Worm (Caenorhabditis elegans) whole organism, late embryonic: ENCODE results near the gene ZK285.2.

Source experiments
- C08G9.2 ChIP-seq: sonication (generic microtip); optimal IDR thresholded peaks from 2 replicates; lab custom pipeline; 2016; ENCODE audit warnings: mild to moderate bottlenecking, missing genetic modification characterization, moderate library complexity, missing compliant biosample characterization
- T23F11.4 ChIP-seq: fragments of 200-800 bp; sonication (Bioruptor generic); optimal IDR thresholded peaks from 2 replicates; lab custom pipeline; 2018; ENCODE audit warnings: mild to moderate bottlenecking, missing genetic modification characterization, missing compliant biosample characterization
- Y22D7AL.16 ChIP-seq: sonication (generic microtip); optimal IDR thresholded peaks from 2 replicates; lab custom pipeline; 2016; ENCODE audit warnings: missing genetic modification characterization, missing compliant biosample characterization
- ama-1 ChIP-seq: fragments of 150-350 bp; optimal IDR thresholded peaks from 2 replicates; lab custom pipeline; 2014
- ceh-2 ChIP-seq: sonication (generic microtip); optimal IDR thresholded peaks from 2 replicates; lab custom pipeline; 2016; ENCODE audit warnings: missing genotype, missing genetic modification characterization, missing compliant biosample characterization
- ceh-30 ChIP-seq: fragments of 150-350 bp; optimal IDR thresholded peaks from 2 replicates; lab custom pipeline; 2014; ENCODE audit warnings: missing biosample characterization, missing genetic modification characterization
- ceh-45 ChIP-seq: fragments of 200-800 bp; sonication (Bioruptor generic); IDR thresholded peaks from 2 replicates; pipeline ENCODE4 v1.3.6; 2022; ENCODE audit warnings: missing genetic modification reagents, missing genetic modification characterization, missing compliant biosample characterization
- che-1 ChIP-seq: sonication (generic microtip); optimal IDR thresholded peaks from 2 replicates; lab custom pipeline; 2016; ENCODE audit warnings: mild to moderate bottlenecking, missing genetic modification characterization, missing compliant biosample characterization
- dmd-4 ChIP-seq: sonication (generic microtip); optimal IDR thresholded peaks from 2 replicates; lab custom pipeline; 2016; ENCODE audit warnings: borderline replicate concordance, missing genetic modification characterization, missing compliant biosample characterization
- elt-2 ChIP-seq: sonication (generic microtip); optimal IDR thresholded peaks from 2 replicates; lab custom pipeline; 2016; ENCODE audit warnings: missing genetic modification reagents, missing genetic modification characterization, missing compliant biosample characterization
- elt-4 ChIP-seq: sonication (generic microtip); optimal IDR thresholded peaks from 2 replicates; lab custom pipeline; 2016; ENCODE audit warnings: missing genetic modification characterization, missing compliant biosample characterization
- eyg-1 ChIP-seq: sonication (generic microtip); optimal IDR thresholded peaks from 2 replicates; lab custom pipeline; 2016; ENCODE audit warnings: missing genotype, missing genetic modification characterization, missing compliant biosample characterization
- fkh-10 ChIP-seq: fragments of 150-350 bp; optimal IDR thresholded peaks from 2 replicates; lab custom pipeline; 2014; ENCODE audit warnings: missing biosample characterization, missing genetic modification reagents, missing genetic modification characterization
- lim-6 ChIP-seq: sonication (generic microtip); optimal IDR thresholded peaks from 2 replicates; lab custom pipeline; 2016; ENCODE audit warnings: missing genetic modification characterization, missing compliant biosample characterization
- madf-2 ChIP-seq: sonication (generic microtip); optimal IDR thresholded peaks from 2 replicates; lab custom pipeline; 2017; ENCODE audit warnings: missing genetic modification characterization, missing compliant biosample characterization
- mec-3 ChIP-seq: sonication (generic microtip); optimal IDR thresholded peaks from 2 replicates; lab custom pipeline; 2016; ENCODE audit warnings: borderline replicate concordance, missing genetic modification characterization, missing compliant biosample characterization
- nhr-232 ChIP-seq: sonication (generic microtip); optimal IDR thresholded peaks from 2 replicates; lab custom pipeline; 2016; ENCODE audit warnings: missing genetic modification characterization, missing compliant biosample characterization
- npax-4 ChIP-seq: sonication (generic microtip); optimal IDR thresholded peaks from 2 replicates; lab custom pipeline; 2016; ENCODE audit warnings: missing genetic modification characterization, missing compliant biosample characterization
- pat-9 ChIP-seq: fragments of 200-800 bp; sonication (Bioruptor generic); optimal IDR thresholded peaks from 2 replicates; lab custom pipeline; 2018; ENCODE audit warnings: mild to moderate bottlenecking, missing genetic modification characterization, moderate library complexity, missing compliant biosample characterization
- pqm-1 ChIP-seq: sonication (generic microtip); optimal IDR thresholded peaks from 2 replicates; lab custom pipeline; 2016; ENCODE audit warnings: missing genetic modification characterization, missing compliant biosample characterization
- pros-1 ChIP-seq: fragments of 150-350 bp; optimal IDR thresholded peaks from 2 replicates; lab custom pipeline; 2014; ENCODE audit warnings: missing biosample characterization, missing genetic modification reagents, missing genetic modification characterization
- ref-2 ChIP-seq: sonication (generic microtip); optimal IDR thresholded peaks from 2 replicates; lab custom pipeline; 2016; ENCODE audit warnings: missing genetic modification characterization, missing compliant biosample characterization
- rnt-1 ChIP-seq: sonication (generic microtip); optimal IDR thresholded peaks from 2 replicates; lab custom pipeline; 2016; ENCODE audit warnings: missing genetic modification characterization, missing compliant biosample characterization
- sox-2 ChIP-seq: fragments of 200-800 bp; sonication (Bioruptor generic); IDR thresholded peaks from 2 replicates; pipeline ENCODE4 v1.3.6; 2022; ENCODE audit warnings: missing genetic modification reagents, missing genetic modification characterization, missing compliant biosample characterization
- syd-9 ChIP-seq: sonication (generic microtip); optimal IDR thresholded peaks from 2 replicates; lab custom pipeline; 2016; ENCODE audit warnings: mild to moderate bottlenecking, missing genetic modification characterization, moderate library complexity, missing compliant biosample characterization
- tbx-7 ChIP-seq: sonication (generic microtip); optimal IDR thresholded peaks from 2 replicates; lab custom pipeline; 2016; ENCODE audit warnings: missing genotype, missing genetic modification characterization, missing compliant biosample characterization
- unc-3 ChIP-seq, 2 experiments: fragments of 200-800 bp in 1 of 2; sonication (Bioruptor generic) in 1 of 2; sonication (generic microtip) in 1 of 2; conservative IDR thresholded peaks in 1 of 2; optimal IDR thresholded peaks in 1 of 2; 2 replicates each; pipeline versions ENCODE4 v1.3.6 to Lab custom; 2016 to 2022; ENCODE audit warnings: missing compliant biosample characterization in 2 of 2, missing genetic modification characterization in 2 of 2, missing genetic modification reagents in 1 of 2
- unc-42 ChIP-seq: sonication (generic microtip); optimal IDR thresholded peaks from 2 replicates; lab custom pipeline; 2016; ENCODE audit warnings: missing genotype, missing genetic modification characterization, missing compliant biosample characterization
- unc-86 ChIP-seq: sonication (generic microtip); optimal IDR thresholded peaks from 2 replicates; lab custom pipeline; 2016; ENCODE audit warnings: missing genetic modification characterization, missing compliant biosample characterization

The ZK285.2 gene

DNA sequence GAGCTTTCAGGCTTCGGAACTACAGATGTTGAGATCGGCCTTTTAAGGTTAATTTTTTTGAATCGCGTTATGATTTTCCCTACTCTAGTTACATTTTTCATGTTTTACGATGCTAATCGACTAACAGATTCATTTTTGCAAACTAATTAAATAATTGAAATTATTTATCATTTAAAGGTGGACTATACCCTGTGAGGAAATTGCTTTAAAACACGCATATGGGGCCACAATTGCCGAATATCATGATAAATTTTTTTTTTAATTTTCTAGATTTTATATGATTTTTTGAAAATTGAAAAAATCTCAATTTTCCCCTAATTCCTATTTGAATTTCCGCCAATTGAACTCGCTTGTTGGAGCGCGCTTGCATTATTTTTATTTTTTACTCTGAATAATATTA lies 15.3 kb downstream of the ZK285.2 start, which contains the start of gene fbxa-100:
Gene fbxa-100 (minus strand): TSS at position 101 of the 400 bp plus-strand sequence.
- TF ChIP-seq che-1 (tag; lab: Kevin White, UChicago), result no peak
- no peak for TF ChIP-seq C08G9.2 (tag; lab: Kevin White, UChicago)
- no peak for TF ChIP-seq sox-2
- TF ChIP-seq unc-3 (GFP tag; conservative IDR thresholded peaks at IDR 0.05; lab: Robert Waterston, UW), result no peak
- TF ChIP-seq unc-3 (tag; optimal IDR thresholded peaks at IDR 0.05; lab: Kevin White, UChicago), result no peak
- TF ChIP-seq madf-2, result no peak
- TF ChIP-seq ceh-30 (tag; lab: Kevin White, UChicago), result no peak
- TF ChIP-seq npax-4 (tag; lab: Kevin White, UChicago), result no peak
- TF ChIP-seq pros-1 (tag; lab: Kevin White, UChicago), result no peak
- TF ChIP-seq ceh-45, result no peak
- no peak for TF ChIP-seq ama-1 (lab: Kevin White, UChicago)

DNA sequence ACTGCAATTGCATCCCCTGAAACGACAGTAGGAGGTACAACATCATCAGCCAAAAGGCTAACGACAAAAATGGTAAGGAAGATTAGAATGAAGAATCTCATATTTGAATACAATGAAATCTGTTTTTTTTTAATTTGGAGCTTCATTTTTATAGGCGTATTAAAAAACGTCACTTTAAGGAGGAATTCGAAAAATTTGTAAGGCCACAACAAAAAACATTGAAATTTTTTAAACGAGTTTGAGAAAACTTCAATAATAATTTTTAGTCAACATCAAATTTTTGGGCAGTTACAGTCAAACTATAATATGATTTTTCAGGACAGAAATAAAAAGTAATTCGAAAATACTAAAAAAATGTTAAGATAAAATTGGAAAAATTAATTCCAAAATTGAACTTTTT lies 16.1 kb downstream of the ZK285.2 start, which contains the start of gene F14H3.14:
Gene F14H3.14 (minus strand): TSS at position 101 of the 400 bp plus-strand sequence.
- TF ChIP-seq unc-42, result no peak
- no peak for TF ChIP-seq tbx-7 (tag; lab: Kevin White, UChicago)
- TF ChIP-seq, all 69 proteins: peak for 0

- TF ChIP-seq elt-2 (peak; percentile 4), rnt-1 (tag; lab: Kevin White, UChicago) (no peak), fkh-10 (no peak)
Measured at ce11 chrV:16068938-16069337, 22.3 kb downstream of the ZK285.2 start, which contains the start of gene cyp-35D1. cyp-35D1 (plus strand) TSS chrV:16069238.

- no peak for TF ChIP-seq pat-9 (tag; lab: Kevin White, UChicago)
- peak; percentile 52 for TF ChIP-seq elt-2
- TF ChIP-seq syd-9 (tag; lab: Kevin White, UChicago), result no peak
- TF ChIP-seq ceh-30 (tag; lab: Kevin White, UChicago), result no peak
- TF ChIP-seq, all 69 proteins: peak for 1
Measured at ce11 chrV:16071167-16071566, 24.5 kb downstream of the ZK285.2 start, which contains the start of gene nhr-176. nhr-176 (plus strand) TSS chrV:16071325.

DNA sequence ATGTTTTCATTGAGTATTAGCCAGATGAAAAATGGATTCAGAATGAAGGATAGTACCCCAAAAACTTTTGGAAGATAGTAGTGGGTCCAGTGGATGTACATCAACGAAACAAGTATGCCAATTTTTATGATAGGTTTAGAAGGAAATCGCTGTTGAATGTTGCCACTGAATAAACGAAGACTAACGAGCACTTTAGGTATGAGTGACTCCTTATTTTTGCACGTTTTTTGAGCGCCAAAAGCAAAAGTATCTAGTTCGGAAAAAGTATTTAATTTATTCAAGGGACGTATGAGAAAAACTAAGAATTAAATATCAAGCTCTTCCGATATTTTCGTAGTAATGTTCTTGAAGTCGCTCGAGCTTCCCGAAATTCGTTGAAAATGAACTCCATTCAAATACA lies 27.2 kb downstream of the ZK285.2 start, which contains the start of gene srj-10:
Gene srj-10 (minus strand): TSS at position 101 of the 400 bp plus-strand sequence.
- TF ChIP-seq T23F11.4 (GFP tag; lab: Kevin White, UChicago), result no peak
- no peak for TF ChIP-seq ref-2 (tag; lab: Kevin White, UChicago)
- no peak for TF ChIP-seq pqm-1 (tag; lab: Kevin White, UChicago)
- no peak for TF ChIP-seq eyg-1 (tag; lab: Kevin White, UChicago)
- no peak for TF ChIP-seq elt-2
- TF ChIP-seq unc-86 (tag; lab: Kevin White, UChicago), result no peak
- TF ChIP-seq rnt-1 (tag; lab: Kevin White, UChicago), result no peak
- no peak for TF ChIP-seq ceh-2 (tag; lab: Kevin White, UChicago)
- TF ChIP-seq Y22D7AL.16 (tag; lab: Kevin White, UChicago), result no peak
- TF ChIP-seq mec-3 (tag; lab: Kevin White, UChicago), result no peak
- no peak for TF ChIP-seq syd-9 (tag; lab: Kevin White, UChicago)
- TF ChIP-seq elt-4 (tag; lab: Kevin White, UChicago), result no peak
- TF ChIP-seq madf-2, result no peak
- no peak for TF ChIP-seq lim-6 (tag; lab: Kevin White, UChicago)
- TF ChIP-seq nhr-232 (tag; lab: Kevin White, UChicago), result no peak
- TF ChIP-seq ama-1 (lab: Kevin White, UChicago), result no peak

ce11 chrV:16075250-16075709 lies 28.6 kb downstream of the ZK285.2 start, which contains the start of the genes F14H3.12 and srj-29:
F14H3.12 (minus strand) TSS chrV:16075323.
srj-29 (plus strand) TSS chrV:16075659.
- TF ChIP-seq dmd-4 (tag; lab: Kevin White, UChicago), result no peak
